Worm (Caenorhabditis elegans): ENCODE results near the gene B0403.6.

DNA sequence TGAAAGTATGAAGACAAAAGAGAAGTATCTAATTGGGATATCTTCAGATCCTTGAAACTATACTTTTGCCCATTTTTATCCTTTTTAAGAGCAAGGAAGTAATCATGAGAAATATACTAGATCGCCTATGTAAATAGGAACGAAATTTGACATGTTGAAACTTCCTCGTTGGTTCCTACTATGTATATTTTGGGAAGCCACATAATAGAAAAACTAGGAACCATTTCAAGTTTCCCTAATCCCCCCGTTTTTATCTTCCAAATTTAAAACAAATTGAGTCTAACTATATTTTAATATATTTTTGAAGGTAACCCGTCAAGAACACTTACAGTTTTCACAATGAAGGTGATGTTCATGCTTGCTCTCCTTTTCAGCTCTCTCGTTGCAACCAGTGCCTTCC lies 46.3 kb downstream of the B0403.6 start, which contains the start of gene flp-26:
- TF ChIP-seq pros-1 (tag; optimal IDR thresholded peaks at IDR 0.05) (no peak), madf-2 (tag; optimal IDR thresholded peaks at IDR 0.05) (no peak), pha-4 (tag; optimal IDR thresholded peaks at IDR 0.05) (no peak), fkh-10 (GFP tag; optimal IDR thresholded peaks at IDR 0.05) (no peak), F13H6.1 (tag; optimal IDR thresholded peaks at IDR 0.05) (no peak), syd-9 (tag; optimal IDR thresholded peaks at IDR 0.05) (no peak), C08G9.2 (tag; optimal IDR thresholded peaks at IDR 0.05) (no peak), hlh-15 (tag; optimal IDR thresholded peaks at IDR 0.05) (no peak)
